Worm (Caenorhabditis elegans): ENCODE data around the gene F47D2.11.
A peak's percentile ranks its signal among the peaks of the same experiment; 100 is the strongest.

Gene F47D2.11

DNA sequence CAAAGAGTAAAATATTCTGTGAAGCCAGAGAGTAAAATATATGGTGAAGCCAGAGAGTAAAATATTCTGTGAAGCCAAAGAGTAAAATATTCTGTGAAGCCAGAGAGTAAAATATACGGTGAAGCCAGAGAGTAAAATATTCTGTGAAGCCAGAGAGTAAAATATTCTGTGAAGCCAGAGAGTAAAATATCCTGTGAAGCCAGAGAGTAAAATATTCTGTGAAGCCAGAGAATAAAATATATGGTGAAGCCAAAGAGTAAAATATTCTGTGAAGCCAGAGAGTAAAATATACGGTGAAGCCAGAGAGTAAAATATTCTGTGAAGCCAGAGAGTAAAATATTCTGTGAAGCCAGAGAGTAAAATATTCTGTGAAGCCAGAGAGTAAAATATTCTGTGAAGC, 37.7 kb upstream of the F47D2.11 start:
- TF ChIP-seq Y53F4B.3 (GFP tag; IDR thresholded peaks at IDR 0.05) (peak; percentile 74; the same call in 1 of the 2 replicates), egrh-3 (GFP tag; IDR thresholded peaks at IDR 0.05) (peak; percentile 96)

ce11 chrV:4332450-4332849, 36.6 kb upstream of the F47D2.11 start, which contains the start of gene oac-12:
TSS of gene oac-12 (minus strand) at chrV:4332550.
- TF ChIP-seq F33H1.4 (GFP tag; IDR thresholded peaks at IDR 0.05): no peak
- no peak for TF ChIP-seq Y56A3A.18 (GFP tag; IDR thresholded peaks at IDR 0.05)
- TF ChIP-seq C06A6.2 (GFP tag; conservative IDR thresholded peaks at IDR 0.05): no peak
- no peak for TF ChIP-seq dpl-1 (GFP tag; optimal IDR thresholded peaks at IDR 0.05)
- TF ChIP-seq attf-5 (GFP tag; optimal IDR thresholded peaks at IDR 0.05): no peak
- no peak for TF ChIP-seq ceh-27 (GFP tag; optimal IDR thresholded peaks at IDR 0.05)
- no peak for TF ChIP-seq lin-35 (GFP tag; optimal IDR thresholded peaks at IDR 0.05)
- no peak for TF ChIP-seq D2030.7 (GFP tag; IDR thresholded peaks at IDR 0.05)
- no peak for TF ChIP-seq sea-2 (GFP tag; IDR thresholded peaks at IDR 0.05)
- TF ChIP-seq cebp-2 (GFP tag; IDR thresholded peaks at IDR 0.05): no peak
- no peak for TF ChIP-seq tbx-9 (tag; optimal IDR thresholded peaks at IDR 0.05; ENCODE audit: borderline replicate concordance)
- no peak for TF ChIP-seq aptf-2 (GFP tag; conservative IDR thresholded peaks at IDR 0.05)

DNA sequence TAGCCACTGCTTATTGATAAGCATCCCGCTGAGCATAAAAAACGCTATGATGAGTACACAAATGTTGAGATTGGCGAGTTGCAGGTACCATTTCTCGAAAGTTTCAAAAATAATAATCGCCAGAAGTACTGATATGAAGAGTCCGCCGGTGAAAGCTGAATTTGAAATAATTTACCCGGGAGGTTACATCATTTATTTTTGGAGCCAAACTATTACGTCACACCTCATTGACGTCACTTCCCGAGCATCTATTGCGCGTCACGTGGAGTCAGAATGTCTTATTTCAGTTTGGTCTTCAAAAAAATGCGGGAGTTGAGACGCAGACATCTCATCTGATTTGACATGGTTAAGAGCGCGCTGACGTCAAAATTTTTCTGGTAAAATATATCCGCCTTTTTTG, 35.0 kb upstream of the F47D2.11 start:
- TF ChIP-seq D2030.7 (GFP tag; IDR thresholded peaks at IDR 0.05) (no peak), dox-1 (GFP tag; IDR thresholded peaks at IDR 0.05) (no peak), mcd-1 (GFP tag; IDR thresholded peaks at IDR 0.05) (no peak), sptf-2 (GFP tag; optimal IDR thresholded peaks at IDR 0.05) (no peak), zfh-2 (GFP tag; conservative IDR thresholded peaks at IDR 0.05) (no peak), nfyb-1 (GFP tag; IDR thresholded peaks at IDR 0.05) (no peak), hlh-12 (tag; optimal IDR thresholded peaks at IDR 0.05) (no peak), ceh-79 (tag; optimal IDR thresholded peaks at IDR 0.05) (no peak), pha-4 (tag; optimal IDR thresholded peaks at IDR 0.05) (no peak), F33H1.4 (GFP tag; IDR thresholded peaks at IDR 0.05) (no peak), ceh-27 (GFP tag; optimal IDR thresholded peaks at IDR 0.05) (no peak), ztf-6 (GFP tag; IDR thresholded peaks at IDR 0.05) (no peak), athp-1 (tag; optimal IDR thresholded peaks at IDR 0.05) (no peak), ZK185.1 (tag; optimal IDR thresholded peaks at IDR 0.05; ENCODE audit: poor library complexity, severe bottlenecking) (no peak), lin-35 (GFP tag; optimal IDR thresholded peaks at IDR 0.05) (no peak), chd-7 (tag; optimal IDR thresholded peaks at IDR 0.05) (no peak), ccch-3 (GFP tag; optimal IDR thresholded peaks at IDR 0.05) (no peak), fkh-3 (tag; optimal IDR thresholded peaks at IDR 0.05) (no peak)

- TF ChIP-seq ccch-3 (GFP tag; optimal IDR thresholded peaks at IDR 0.05): no peak
- no peak for TF ChIP-seq madf-8 (GFP tag; conservative IDR thresholded peaks at IDR 0.05)
- TF ChIP-seq C06A6.2 (GFP tag; conservative IDR thresholded peaks at IDR 0.05): no peak
- no peak for TF ChIP-seq Y53G8AR.9 (GFP tag; conservative IDR thresholded peaks at IDR 0.05)
Measured at ce11 chrV:4326841-4327240, 31.0 kb upstream of the F47D2.11 start, which contains the start of gene D2063.1. TSS of gene D2063.1 (plus strand) at chrV:4327121.

DNA sequence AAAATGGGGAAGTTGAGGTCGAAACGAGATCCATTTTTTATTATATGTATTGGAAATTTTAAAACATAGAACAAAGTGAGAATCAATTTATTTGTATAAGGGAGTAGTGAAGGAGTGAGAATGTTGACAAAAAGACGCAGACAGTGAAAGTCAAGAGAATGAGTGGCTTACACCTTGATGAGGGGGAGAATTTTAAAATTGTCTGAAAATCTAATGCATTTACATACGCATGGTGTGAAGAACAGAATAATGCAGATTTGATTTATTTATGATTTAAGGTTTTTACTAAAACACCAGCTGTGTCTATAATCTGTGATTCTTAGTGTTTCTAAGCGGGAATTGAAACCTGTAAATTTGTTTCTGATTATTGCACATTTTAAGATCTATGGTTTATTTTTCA, 29.6 kb upstream of the F47D2.11 start, which contains the start of gene nhr-125:
TSS of gene nhr-125 (minus strand) at position 101 of the 400 bp plus-strand sequence.
- TF ChIP-seq egl-18 (GFP tag; IDR thresholded peaks at IDR 0.05): no peak
- TF ChIP-seq B0019.2 (GFP tag; conservative IDR thresholded peaks at IDR 0.05): no peak
- no peak for TF ChIP-seq fkh-3 (tag; optimal IDR thresholded peaks at IDR 0.05)
- TF ChIP-seq ceh-79 (tag; optimal IDR thresholded peaks at IDR 0.05): no peak
- no peak for TF ChIP-seq die-1 (tag; optimal IDR thresholded peaks at IDR 0.05)
- TF ChIP-seq gei-17 (GFP tag; optimal IDR thresholded peaks at IDR 0.05): no peak
- no peak for TF ChIP-seq nhr-27 (tag; optimal IDR thresholded peaks at IDR 0.05)
- TF ChIP-seq F52B5.7 (tag; optimal IDR thresholded peaks at IDR 0.05): no peak
- no peak for TF ChIP-seq lin-40 (tag; optimal IDR thresholded peaks at IDR 0.05)
- TF ChIP-seq nhr-120 (GFP tag; IDR thresholded peaks at IDR 0.05): no peak
- TF ChIP-seq B0336.3 (GFP tag; IDR thresholded peaks at IDR 0.05): no peak
- TF ChIP-seq Y56A3A.18 (GFP tag; IDR thresholded peaks at IDR 0.05): no peak
- TF ChIP-seq snpc-3.4 (tag; optimal IDR thresholded peaks at IDR 0.05): no peak
- no peak for TF ChIP-seq pbrm-1 (GFP tag; IDR thresholded peaks at IDR 0.05)
- no peak for TF ChIP-seq Y79H2A.3 (GFP tag; conservative IDR thresholded peaks at IDR 0.05)
- no peak for TF ChIP-seq ztf-22 (GFP tag; optimal IDR thresholded peaks at IDR 0.05)
